Worm (Caenorhabditis elegans): ENCODE results near the gene gst-18.

Gene gst-18

ce11 chrII:13678555-13679119, 48.0 kb upstream of the gst-18 start (continued):
- TF ChIP-seq attf-4 (tag; optimal IDR thresholded peaks at IDR 0.05), result no peak
- peak; percentile 37 for TF ChIP-seq mxl-3 (GFP tag; optimal IDR thresholded peaks at IDR 0.05)
- peak; percentile 12 for TF ChIP-seq ceh-28 (tag; optimal IDR thresholded peaks at IDR 0.05)
- peak; percentile 27 for TF ChIP-seq dmd-6 (GFP tag; IDR thresholded peaks at IDR 0.05)
- TF ChIP-seq madf-5 (GFP tag; IDR thresholded peaks at IDR 0.05), result no peak
- TF ChIP-seq mdt-29 (GFP tag; IDR thresholded peaks at IDR 0.05), result peak; percentile 60; the same call in 1 of the 2 replicates
- TF ChIP-seq Y48G9A.11 (GFP tag; IDR thresholded peaks at IDR 0.05), result no peak
- no peak for TF ChIP-seq duxl-1 (tag; optimal IDR thresholded peaks at IDR 0.05; ENCODE audit: poor library complexity)
- TF ChIP-seq zfp-3 (GFP tag; conservative IDR thresholded peaks at IDR 0.05), result no peak
- TF ChIP-seq snpc-1.2 (GFP tag; IDR thresholded peaks at IDR 0.05), result 0 out of 2 replicates have a peak, but pooled peaks have one; percentile 24
- no peak for TF ChIP-seq egl-27 (tag; optimal IDR thresholded peaks at IDR 0.05)
- peak; percentile 30 for TF ChIP-seq nhr-77 (tag; optimal IDR thresholded peaks at IDR 0.05)
- no peak for TF ChIP-seq lin-1 (GFP tag; IDR thresholded peaks at IDR 0.05)
- TF ChIP-seq aha-1 (tag), result peak; percentile 96
- no peak for TF ChIP-seq vab-7 (GFP tag; IDR thresholded peaks at IDR 0.05)

ce11 chrII:13677927-13678326, 47.2 kb upstream of the gst-18 start:
- no peak for TF ChIP-seq dpl-1 (GFP tag; optimal IDR thresholded peaks at IDR 0.05)
- TF ChIP-seq zfp-3 (GFP tag; conservative IDR thresholded peaks at IDR 0.05), result no peak
- TF ChIP-seq ceh-62 (tag; optimal IDR thresholded peaks at IDR 0.05), result no peak
- TF ChIP-seq lin-1 (GFP tag; IDR thresholded peaks at IDR 0.05), result no peak
- TF ChIP-seq egl-27 (tag; optimal IDR thresholded peaks at IDR 0.05), result no peak
- peak; percentile 92 for TF ChIP-seq aha-1 (tag)
- TF ChIP-seq dmd-9 (GFP tag; IDR thresholded peaks at IDR 0.05), result no peak
- TF ChIP-seq pha-4 (GFP tag; IDR thresholded peaks at IDR 0.05), result no peak
- TF ChIP-seq pha-4 (tag; optimal IDR thresholded peaks at IDR 0.05), result no peak

- no peak for TF ChIP-seq F49E8.2 (tag; optimal IDR thresholded peaks at IDR 0.05; ENCODE audit: borderline replicate concordance)
- TF ChIP-seq mdl-1 (tag; optimal IDR thresholded peaks at IDR 0.05), result peak in 1 of 2 experiments; percentile 11
- peak; percentile 50 for TF ChIP-seq hlh-30 (tag; optimal IDR thresholded peaks at IDR 0.05; ENCODE audit: insufficient read depth)
- TF ChIP-seq snpc-4 (tag; optimal IDR thresholded peaks at IDR 0.05), result no peak
- peak; percentile 15 for TF ChIP-seq nhr-28 (tag; optimal IDR thresholded peaks at IDR 0.05)
These were observed 44.5 kb upstream of the gst-18 start for ce11 chrII:13675212-13675611.

- no peak for TF ChIP-seq lim-7 (GFP tag; IDR thresholded peaks at IDR 0.05)
- TF ChIP-seq hif-1 (tag; optimal IDR thresholded peaks at IDR 0.05), result peak in 1 of 2 experiments; percentile 7
- TF ChIP-seq set-16 (GFP tag; IDR thresholded peaks at IDR 0.05), result no peak
- TF ChIP-seq dpl-1 (GFP tag; optimal IDR thresholded peaks at IDR 0.05), result no peak
- no peak for TF ChIP-seq zip-11 (GFP tag; IDR thresholded peaks at IDR 0.05)
- no peak for TF ChIP-seq mxl-2 (GFP tag; conservative IDR thresholded peaks at IDR 0.05)
- no peak for TF ChIP-seq F26F4.8 (GFP tag; conservative IDR thresholded peaks at IDR 0.05)
- peak; percentile 68 for TF ChIP-seq hlh-30 (tag; optimal IDR thresholded peaks at IDR 0.05; ENCODE audit: insufficient read depth)
- no peak for TF ChIP-seq saeg-2 (GFP tag; IDR thresholded peaks at IDR 0.05)
- no peak for TF ChIP-seq lin-13 (GFP tag; optimal IDR thresholded peaks at IDR 0.05)
- TF ChIP-seq ces-1 (GFP tag; optimal IDR thresholded peaks at IDR 0.05), result no peak
- no peak for TF ChIP-seq skn-1 (tag; optimal IDR thresholded peaks at IDR 0.05)
- TF ChIP-seq unc-130 (GFP tag; optimal IDR thresholded peaks at IDR 0.05), result no peak
- TF ChIP-seq jun-1 (tag; optimal IDR thresholded peaks at IDR 0.05), result no peak
- no peak for TF ChIP-seq attf-4 (tag; optimal IDR thresholded peaks at IDR 0.05)
- TF ChIP-seq daf-8 (GFP tag; IDR thresholded peaks at IDR 0.05), result no peak
- no peak for TF ChIP-seq lin-29 (GFP tag; IDR thresholded peaks at IDR 0.05)
- TF ChIP-seq ceh-82 (tag; optimal IDR thresholded peaks at IDR 0.05), result no peak
- TF ChIP-seq dmd-8 (GFP tag; IDR thresholded peaks at IDR 0.05), result no peak
- no peak for TF ChIP-seq daf-19 (GFP tag; conservative IDR thresholded peaks at IDR 0.05)
- no peak for TF ChIP-seq pqm-1 (tag; optimal IDR thresholded peaks at IDR 0.05)
- no peak for TF ChIP-seq gei-8 (GFP tag; optimal IDR thresholded peaks at IDR 0.05)
- no peak for TF ChIP-seq ztf-11 (tag; optimal IDR thresholded peaks at IDR 0.05)
- TF ChIP-seq spr-1 (tag; optimal IDR thresholded peaks at IDR 0.05), result no peak
These were observed 43.0 kb upstream of the gst-18 start for ce11 chrII:13673605-13674193.
